Worm (Caenorhabditis elegans) whole organism, early embryonic: ENCODE data around the gene spc-2.

ENCODE experiments used
- F13C5.2 ChIP-seq: sonication (generic microtip); optimal IDR thresholded peaks from 2 replicates; lab custom pipeline; 2017; ENCODE audit warnings: mild to moderate bottlenecking, missing genetic modification characterization, inconsistent platforms, missing compliant biosample characterization
- aly-1 ChIP-seq: sonication (generic microtip); optimal IDR thresholded peaks from 2 replicates; lab custom pipeline; 2016; ENCODE audit warnings: missing genetic modification characterization, missing compliant biosample characterization
- ama-1 ChIP-seq: fragments of 150-350 bp; optimal IDR thresholded peaks from 2 replicates; lab custom pipeline; 2014
- ceh-13 ChIP-seq: fragments of 200-800 bp; sonication (Bioruptor generic); optimal IDR thresholded peaks from 2 replicates; lab custom pipeline; 2018; ENCODE audit warnings: mild to moderate bottlenecking, missing genetic modification characterization, missing compliant biosample characterization
- ceh-36 ChIP-seq: sonication (generic microtip); optimal IDR thresholded peaks from 2 replicates; lab custom pipeline; 2016; ENCODE audit warnings: missing genetic modification characterization, inconsistent platforms, missing compliant biosample characterization
- ets-7 ChIP-seq: sonication (generic microtip); optimal IDR thresholded peaks from 2 replicates; lab custom pipeline; 2016; ENCODE audit warnings: missing genotype, missing genetic modification characterization, missing compliant biosample characterization
- flt-1 ChIP-seq: fragments of 200-800 bp; sonication (Bioruptor generic); IDR thresholded peaks from 2 replicates; pipeline ENCODE4 v1.3.6; 2022; ENCODE audit warnings: missing genetic modification characterization, missing compliant biosample characterization
- hmbx-1 ChIP-seq: sonication (generic microtip); optimal IDR thresholded peaks from 2 replicates; lab custom pipeline; 2016; ENCODE audit warnings: mild to moderate bottlenecking, missing genetic modification characterization, missing compliant biosample characterization
- pes-1 ChIP-seq: fragments of 200-800 bp; sonication (Bioruptor generic); IDR thresholded peaks from 2 replicates; pipeline ENCODE4 v1.3.6; 2022; ENCODE audit warnings: missing genetic modification reagents, missing genetic modification characterization, missing compliant biosample characterization
- scrt-1 ChIP-seq: fragments of 200-800 bp; sonication (Bioruptor generic); IDR thresholded peaks from 2 replicates; pipeline ENCODE4 v1.3.6; 2022; ENCODE audit warnings: missing genetic modification characterization, missing compliant biosample characterization
- tra-4 ChIP-seq: sonication (generic microtip); optimal IDR thresholded peaks from 2 replicates; lab custom pipeline; 2017; ENCODE audit warnings: missing genetic modification characterization, missing compliant biosample characterization

- TF ChIP-seq ama-1 (lab: Kevin White, UChicago) (no peak), scrt-1 (GFP tag; lab: Robert Waterston, UW) (no peak), flt-1 (GFP tag; lab: Robert Waterston, UW) (no peak), hmbx-1 (tag; lab: Kevin White, UChicago) (no peak), ceh-36 (tag; lab: Kevin White, UChicago) (no peak), ets-7 (tag; lab: Kevin White, UChicago) (no peak), tra-4 (tag; lab: Kevin White, UChicago) (no peak), ceh-13 (GFP tag; lab: Kevin White, UChicago) (no peak), aly-1 (tag; lab: Kevin White, UChicago) (no peak), F13C5.2 (no peak), pes-1 (GFP tag; lab: Robert Waterston, UW) (no peak)
Measured at ce11 chrIII:8155166-8155565, 26.5 kb upstream of the spc-2 start, which contains the start of gene D2007.1.
